Worm (Caenorhabditis elegans): Measurements from ENCODE around the gene C31E10.11.

Gene C31E10.11

ce11 chrX:13941296-13941695 is 49.3 kb downstream of the C31E10.11 start (continued):
- TF ChIP-seq alr-1 (tag; optimal IDR thresholded peaks at IDR 0.05; ENCODE audit: borderline replicate concordance), result no peak
- TF ChIP-seq hlh-4 (tag; optimal IDR thresholded peaks at IDR 0.05), result no peak
- no peak for TF ChIP-seq F16B12.6 (tag; optimal IDR thresholded peaks at IDR 0.05)
- no peak for TF ChIP-seq nhr-11 (tag; optimal IDR thresholded peaks at IDR 0.05)
- no peak for TF ChIP-seq tbx-2 (tag; optimal IDR thresholded peaks at IDR 0.05)
- TF ChIP-seq efl-3 (GFP tag; optimal IDR thresholded peaks at IDR 0.05), result no peak
- no peak for TF ChIP-seq sox-4 (tag; optimal IDR thresholded peaks at IDR 0.05)
- TF ChIP-seq egl-27 (tag; optimal IDR thresholded peaks at IDR 0.05), result no peak
- TF ChIP-seq fkh-10 (GFP tag; optimal IDR thresholded peaks at IDR 0.05), result no peak
- TF ChIP-seq elt-3 (tag; optimal IDR thresholded peaks at IDR 0.05), result peak in 3 of 6 experiments; percentile 47 to 83 (median 65)
- no peak for TF ChIP-seq fos-1 (tag; optimal IDR thresholded peaks at IDR 0.05)
- TF ChIP-seq rnt-1 (tag; optimal IDR thresholded peaks at IDR 0.05), result no peak
- TF ChIP-seq nhr-85 (tag), result peak; percentile 83
- TF ChIP-seq aha-1 (tag; optimal IDR thresholded peaks at IDR 0.05), result no peak
- no peak for TF ChIP-seq lir-3 (tag; optimal IDR thresholded peaks at IDR 0.05; ENCODE audit: poor library complexity)
- no peak for TF ChIP-seq ceh-88 (GFP tag; IDR thresholded peaks at IDR 0.05)
- TF ChIP-seq unc-86 (tag; optimal IDR thresholded peaks at IDR 0.05), result no peak
- peak in 1 of 2 experiments; percentile 28 for TF ChIP-seq lsy-2 (tag; optimal IDR thresholded peaks at IDR 0.05)
- TF ChIP-seq C04F5.9 (tag; optimal IDR thresholded peaks at IDR 0.05), result no peak
- TF ChIP-seq xbp-1 (tag; optimal IDR thresholded peaks at IDR 0.05), result no peak
- TF ChIP-seq dsc-1 (tag; optimal IDR thresholded peaks at IDR 0.05), result no peak
- TF ChIP-seq lin-14 (GFP tag; optimal IDR thresholded peaks at IDR 0.05), result peak; percentile 26
- no peak for TF ChIP-seq sup-37 (GFP tag; optimal IDR thresholded peaks at IDR 0.05)
- TF ChIP-seq Y116A8C.19 (tag; optimal IDR thresholded peaks at IDR 0.05; ENCODE audit: borderline replicate concordance), result no peak
- TF ChIP-seq pax-3 (tag; optimal IDR thresholded peaks at IDR 0.05), result no peak
- peak; percentile 16 for TF ChIP-seq nhr-71 (tag; optimal IDR thresholded peaks at IDR 0.05)
- TF ChIP-seq snpc-4 (tag; optimal IDR thresholded peaks at IDR 0.05), result no peak
- TF ChIP-seq mab-9 (GFP tag; IDR thresholded peaks at IDR 0.05), result no peak
- no peak for TF ChIP-seq hpl-2 (GFP tag; optimal IDR thresholded peaks at IDR 0.05)
- no peak for TF ChIP-seq ztf-11 (tag; optimal IDR thresholded peaks at IDR 0.05)
- TF ChIP-seq aly-2 (tag; optimal IDR thresholded peaks at IDR 0.05), result no peak
- no peak for TF ChIP-seq pag-3 (tag; optimal IDR thresholded peaks at IDR 0.05; ENCODE audit: borderline replicate concordance, insufficient read depth)
- TF ChIP-seq elt-2 (tag; optimal IDR thresholded peaks at IDR 0.05), result no peak
- TF ChIP-seq ztf-4 (tag; optimal IDR thresholded peaks at IDR 0.05), result no peak
- TF ChIP-seq nhr-237 (tag; optimal IDR thresholded peaks at IDR 0.05), result no peak
- TF ChIP-seq fkh-4 (tag; optimal IDR thresholded peaks at IDR 0.05; ENCODE audit: borderline replicate concordance), result no peak
- no peak for TF ChIP-seq ceh-90 (tag; optimal IDR thresholded peaks at IDR 0.05)
- no peak for TF ChIP-seq sptf-1 (tag; optimal IDR thresholded peaks at IDR 0.05)

All from whole organism, L1 larva.